Worm (Caenorhabditis elegans): Measurements from ENCODE around the gene K04C1.2.

Gene K04C1.2

ce11 chrX:14238291-14238758 is at the start of gene K04C1.2:
Gene K04C1.2, plus strand, starts transcription at chrX:14238708.
- TF ChIP-seq zip-8 (tag; optimal IDR thresholded peaks at IDR 0.05) (no peak), unc-39 (tag; optimal IDR thresholded peaks at IDR 0.05) (no peak), sptf-1 (tag; optimal IDR thresholded peaks at IDR 0.05) (no peak), flh-1 (GFP tag; optimal IDR thresholded peaks at IDR 0.05) (no peak), bed-3 (GFP tag; optimal IDR thresholded peaks at IDR 0.05) (no peak), snpc-4 (tag; optimal IDR thresholded peaks at IDR 0.05) (no peak), elt-1 (tag; optimal IDR thresholded peaks at IDR 0.05; ENCODE audit: borderline replicate concordance, insufficient read depth) (no peak), nhr-76 (tag; optimal IDR thresholded peaks at IDR 0.05) (no peak), drap-1 (GFP tag; optimal IDR thresholded peaks at IDR 0.05) (no peak), ceh-39 (tag; optimal IDR thresholded peaks at IDR 0.05) (peak; percentile 95), nhr-28 (tag; optimal IDR thresholded peaks at IDR 0.05) (no peak), lsy-2 (tag; optimal IDR thresholded peaks at IDR 0.05) (no peak), mep-1 (tag; optimal IDR thresholded peaks at IDR 0.05) (no peak), nhr-237 (tag; optimal IDR thresholded peaks at IDR 0.05) (no peak), unc-62 (GFP tag; optimal IDR thresholded peaks at IDR 0.05) (no peak), mab-5 (tag; optimal IDR thresholded peaks at IDR 0.05) (no peak), blmp-1 (tag; optimal IDR thresholded peaks at IDR 0.05) (no peak), hlh-1 (tag; optimal IDR thresholded peaks at IDR 0.05) (no peak), pha-4 (tag; optimal IDR thresholded peaks at IDR 0.05) (no peak), nhr-2 (tag; optimal IDR thresholded peaks at IDR 0.05) (no peak), unc-120 (tag; optimal IDR thresholded peaks at IDR 0.05; ENCODE audit: poor library complexity, severe bottlenecking) (peak; percentile 16), ces-1 (GFP tag; optimal IDR thresholded peaks at IDR 0.05) (peak; percentile 68), ham-2 (GFP tag; optimal IDR thresholded peaks at IDR 0.05) (peak; percentile 59)

DNA sequence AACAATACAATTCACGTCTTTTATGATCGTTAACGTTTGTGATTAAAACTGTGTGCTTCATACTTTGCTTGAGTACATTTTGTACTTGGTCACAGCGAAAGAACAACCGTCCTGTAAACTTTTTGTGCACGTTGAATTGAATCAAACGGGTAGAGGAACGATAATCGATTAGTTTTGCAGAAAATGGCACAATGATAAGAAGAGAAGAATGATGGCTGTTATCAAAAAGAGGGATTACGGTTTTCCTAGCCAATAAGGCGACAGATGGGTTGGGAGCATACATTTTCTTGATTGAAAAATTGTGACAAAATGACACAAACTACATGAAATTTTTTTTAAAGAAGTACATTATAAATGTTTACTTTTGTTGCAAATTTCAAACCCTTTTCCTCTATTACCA is 44.3 kb upstream of the K04C1.2 start:
- no peak for TF ChIP-seq unc-120 (tag; optimal IDR thresholded peaks at IDR 0.05; ENCODE audit: poor library complexity, severe bottlenecking)
- no peak for TF ChIP-seq lin-13 (tag; optimal IDR thresholded peaks at IDR 0.05)
- TF ChIP-seq nhr-2 (tag; optimal IDR thresholded peaks at IDR 0.05), result no peak
- TF ChIP-seq ceh-83 (GFP tag; optimal IDR thresholded peaks at IDR 0.05), result no peak
- TF ChIP-seq ceh-39 (tag; optimal IDR thresholded peaks at IDR 0.05), result no peak
- no peak for TF ChIP-seq elt-3 (tag; optimal IDR thresholded peaks at IDR 0.05)
- no peak for TF ChIP-seq lin-32 (GFP tag; optimal IDR thresholded peaks at IDR 0.05)
- no peak for TF ChIP-seq mab-5 (tag; optimal IDR thresholded peaks at IDR 0.05)
- no peak for TF ChIP-seq hlh-1 (tag; optimal IDR thresholded peaks at IDR 0.05)
- TF ChIP-seq nhr-28 (tag; optimal IDR thresholded peaks at IDR 0.05), result no peak
- TF ChIP-seq zip-8 (tag; optimal IDR thresholded peaks at IDR 0.05), result no peak
- TF ChIP-seq flh-1 (GFP tag; optimal IDR thresholded peaks at IDR 0.05), result no peak
- no peak for TF ChIP-seq lsy-2 (tag; optimal IDR thresholded peaks at IDR 0.05)
- TF ChIP-seq elt-1 (tag; optimal IDR thresholded peaks at IDR 0.05; ENCODE audit: borderline replicate concordance, insufficient read depth), result no peak
- no peak for TF ChIP-seq nhr-237 (tag; optimal IDR thresholded peaks at IDR 0.05)
- no peak for TF ChIP-seq blmp-1 (tag; optimal IDR thresholded peaks at IDR 0.05)
- no peak for TF ChIP-seq bed-3 (GFP tag; optimal IDR thresholded peaks at IDR 0.05)
- no peak for TF ChIP-seq unc-62 (GFP tag; optimal IDR thresholded peaks at IDR 0.05)
- no peak for TF ChIP-seq nhr-12 (tag; optimal IDR thresholded peaks at IDR 0.05)

ce11 chrX:14206321-14206720 is 32.2 kb upstream of the K04C1.2 start:
- no peak for TF ChIP-seq mep-1 (tag; optimal IDR thresholded peaks at IDR 0.05)
- no peak for TF ChIP-seq tbx-8 (GFP tag; optimal IDR thresholded peaks at IDR 0.05)
- no peak for TF ChIP-seq mab-5 (tag; optimal IDR thresholded peaks at IDR 0.05)
- no peak for TF ChIP-seq ztf-11 (tag; optimal IDR thresholded peaks at IDR 0.05)
- no peak for TF ChIP-seq ceh-83 (GFP tag; optimal IDR thresholded peaks at IDR 0.05)
- TF ChIP-seq cnd-1 (tag; optimal IDR thresholded peaks at IDR 0.05), result no peak

DNA sequence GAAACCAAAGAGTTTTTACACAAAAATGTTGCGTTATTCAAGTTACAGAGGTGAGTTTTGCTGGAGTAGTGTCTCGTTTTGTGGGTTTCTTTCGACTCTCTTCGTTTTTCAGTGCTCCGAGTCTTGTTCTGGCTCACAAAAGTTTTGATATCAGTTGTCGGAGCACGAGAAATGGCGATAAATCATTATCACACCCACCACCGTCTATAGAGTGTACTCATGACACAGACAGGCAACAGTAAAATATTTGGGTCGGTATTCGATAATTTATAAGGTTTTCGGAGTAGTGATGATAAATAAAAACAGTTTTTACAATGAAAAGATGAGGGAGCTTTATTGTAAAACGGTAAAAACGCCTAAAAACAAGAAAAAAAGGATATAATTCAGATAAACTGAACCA is 30.6 kb upstream of the K04C1.2 start, which contains the start of gene ceh-37:
ceh-37 (minus strand) TSS at position 59 of the 400 bp plus-strand sequence.
- no peak for TF ChIP-seq ceh-83 (GFP tag; optimal IDR thresholded peaks at IDR 0.05)
- TF ChIP-seq unc-120 (tag; optimal IDR thresholded peaks at IDR 0.05; ENCODE audit: poor library complexity, severe bottlenecking), result no peak
- TF ChIP-seq zip-8 (tag; optimal IDR thresholded peaks at IDR 0.05), result no peak
- no peak for TF ChIP-seq blmp-1 (tag; optimal IDR thresholded peaks at IDR 0.05)
- no peak for TF ChIP-seq mls-2 (tag; optimal IDR thresholded peaks at IDR 0.05)
- TF ChIP-seq lsy-2 (tag; optimal IDR thresholded peaks at IDR 0.05), result no peak
- TF ChIP-seq elt-1 (tag; optimal IDR thresholded peaks at IDR 0.05; ENCODE audit: borderline replicate concordance, insufficient read depth), result no peak
